Worm (Caenorhabditis elegans): ENCODE results near the gene Y57E12B.11.

Gene Y57E12B.11

DNA sequence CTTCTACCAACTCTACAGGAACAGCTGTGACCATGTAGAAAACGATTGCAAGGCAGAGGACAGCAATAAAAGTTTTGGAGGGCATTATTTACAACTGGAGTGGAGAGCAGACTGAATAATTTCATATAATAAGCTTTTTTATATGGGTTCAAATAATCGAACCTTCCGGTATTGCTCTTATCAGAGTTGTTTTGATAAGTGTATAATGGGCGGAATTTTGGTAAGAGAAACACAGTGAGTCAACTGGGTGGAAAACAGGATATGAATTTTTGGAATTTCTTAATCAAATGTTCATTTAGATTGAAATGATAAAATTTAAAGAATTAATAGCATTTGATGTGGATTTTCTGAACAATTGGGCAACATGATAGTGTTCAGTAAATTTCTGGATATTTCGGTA lies at the start of gene Y57E12B.11:
Gene Y57E12B.11, minus strand, starts transcription at position 101 of the 400 bp plus-strand sequence.
- TF ChIP-seq ceh-6 (GFP tag; optimal IDR thresholded peaks at IDR 0.05) (no peak), ceh-24 (tag; optimal IDR thresholded peaks at IDR 0.05) (no peak), C38D4.7 (GFP tag; optimal IDR thresholded peaks at IDR 0.05) (no peak), fkh-10 (GFP tag; optimal IDR thresholded peaks at IDR 0.05) (no peak), pros-1 (tag; optimal IDR thresholded peaks at IDR 0.05) (no peak), Y22D7AL.16 (tag; optimal IDR thresholded peaks at IDR 0.05) (no peak), elt-4 (tag; optimal IDR thresholded peaks at IDR 0.05) (no peak), odd-2 (tag; optimal IDR thresholded peaks at IDR 0.05) (no peak), sdc-2 (tag; optimal IDR thresholded peaks at IDR 0.05) (no peak)

DNA sequence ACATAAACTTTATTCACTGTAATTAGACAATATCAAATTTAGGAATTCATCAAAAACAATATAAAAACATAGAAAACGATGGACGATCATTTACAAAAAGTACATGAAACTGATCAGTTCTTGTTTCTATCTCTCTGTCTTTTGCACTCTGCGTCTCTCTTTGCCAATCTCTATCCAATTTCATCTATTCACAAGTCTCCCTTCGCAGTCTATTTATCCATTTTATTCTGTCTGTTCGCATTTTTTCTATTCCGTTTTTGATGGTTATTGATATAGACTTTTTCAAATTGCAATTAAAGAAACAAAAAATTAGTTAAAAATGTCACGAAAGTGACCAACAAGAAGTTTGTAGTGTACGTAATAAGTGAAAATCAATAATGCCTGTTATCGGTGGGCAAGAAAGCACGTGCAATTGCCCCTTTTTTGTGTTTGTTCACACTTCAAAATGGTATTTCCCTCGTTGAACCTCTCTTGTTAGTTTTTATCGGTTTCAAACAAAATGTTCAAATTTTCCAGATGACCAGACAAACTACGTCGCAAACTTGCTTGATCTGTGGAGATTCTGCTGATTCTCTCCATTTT lies 48.7 kb upstream of the Y57E12B.11 start, which contains the start of gene nhr-42:
Gene nhr-42, plus strand, starts transcription at position 517 of the 582 bp plus-strand sequence.
- TF ChIP-seq sox-2 (GFP tag; IDR thresholded peaks at IDR 0.05) (no peak), pros-1 (tag; optimal IDR thresholded peaks at IDR 0.05) (no peak), mec-3 (tag; optimal IDR thresholded peaks at IDR 0.05; ENCODE audit: borderline replicate concordance) (no peak), ref-2 (tag; optimal IDR thresholded peaks at IDR 0.05) (no peak), gmeb-2 (tag; optimal IDR thresholded peaks at IDR 0.05) (no peak), hlh-15 (tag; optimal IDR thresholded peaks at IDR 0.05) (no peak), pat-9 (tag; optimal IDR thresholded peaks at IDR 0.05) (no peak), pag-3 (tag; optimal IDR thresholded peaks at IDR 0.05; ENCODE audit: borderline replicate concordance) (no peak), elt-2 (tag; optimal IDR thresholded peaks at IDR 0.05) (no peak), tbx-7 (tag; optimal IDR thresholded peaks at IDR 0.05) (no peak), C38D4.7 (GFP tag; optimal IDR thresholded peaks at IDR 0.05) (no peak)

DNA sequence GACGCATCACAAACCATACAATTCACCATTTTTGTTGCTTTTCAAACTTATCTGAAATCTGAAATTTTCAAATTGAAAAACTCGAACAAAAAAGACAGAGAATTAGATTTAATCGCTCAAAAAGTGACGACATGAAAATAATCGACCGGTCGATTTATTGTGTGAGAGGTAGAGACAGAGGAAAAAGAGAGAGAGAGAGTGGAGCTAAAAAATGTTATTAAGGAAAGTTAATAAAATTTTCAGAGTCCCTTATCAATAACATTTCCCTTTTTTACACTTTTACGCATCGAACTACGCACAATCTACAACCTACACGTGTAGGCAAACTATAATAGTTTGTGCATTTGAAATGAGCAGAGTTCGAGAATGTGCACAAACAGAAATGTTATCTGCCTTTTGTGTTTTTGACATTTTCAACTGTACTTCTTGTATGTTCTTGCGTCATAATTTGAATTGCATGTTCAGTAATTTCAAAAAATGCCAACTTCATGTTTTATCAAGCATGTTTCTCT lies 47.4 kb upstream of the Y57E12B.11 start, which contains the start of gene nhr-107:
Gene nhr-107, minus strand, starts transcription at position 51 of the 512 bp plus-strand sequence.
- TF ChIP-seq T23F11.4 (GFP tag; optimal IDR thresholded peaks at IDR 0.05) (no peak), pqm-1 (tag; optimal IDR thresholded peaks at IDR 0.05) (no peak), nhr-232 (tag; optimal IDR thresholded peaks at IDR 0.05) (no peak)

DNA sequence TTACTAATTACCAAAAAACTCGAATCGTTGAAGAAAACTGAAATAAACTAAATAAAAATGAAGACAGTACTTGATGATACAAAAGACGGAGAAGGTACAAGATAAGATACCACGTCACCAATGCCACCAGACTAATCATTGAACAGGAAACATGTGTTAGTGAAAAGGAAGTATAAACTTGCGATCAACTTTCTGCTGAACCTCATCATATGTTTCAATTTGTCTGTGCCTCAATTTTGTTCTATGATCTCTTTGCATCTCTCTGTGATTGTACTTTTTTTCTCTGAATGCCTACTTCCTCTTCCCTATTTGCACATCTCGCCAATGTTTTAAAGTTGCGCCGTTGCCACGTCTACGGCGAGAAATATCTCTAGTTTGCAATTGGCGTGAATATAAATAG lies 44.3 kb upstream of the Y57E12B.11 start:
- TF ChIP-seq pros-1 (tag; optimal IDR thresholded peaks at IDR 0.05): no peak
- TF ChIP-seq hlh-8 (tag; optimal IDR thresholded peaks at IDR 0.05): no peak
- no peak for TF ChIP-seq elt-2 (tag; optimal IDR thresholded peaks at IDR 0.05)
- TF ChIP-seq ceh-2 (tag; optimal IDR thresholded peaks at IDR 0.05): no peak
- TF ChIP-seq fax-1 (tag; optimal IDR thresholded peaks at IDR 0.05): no peak
- TF ChIP-seq tbx-7 (tag; optimal IDR thresholded peaks at IDR 0.05): no peak
- TF ChIP-seq ref-2 (tag; optimal IDR thresholded peaks at IDR 0.05): no peak
- TF ChIP-seq mec-3 (tag; optimal IDR thresholded peaks at IDR 0.05; ENCODE audit: borderline replicate concordance): no peak
- TF ChIP-seq hlh-6 (tag; optimal IDR thresholded peaks at IDR 0.05): no peak
- TF ChIP-seq C08G9.2 (tag; optimal IDR thresholded peaks at IDR 0.05): no peak
- no peak for TF ChIP-seq ets-4 (tag; optimal IDR thresholded peaks at IDR 0.05)
- no peak for TF ChIP-seq ceh-34 (tag; optimal IDR thresholded peaks at IDR 0.05)
- TF ChIP-seq odd-2 (tag; optimal IDR thresholded peaks at IDR 0.05): no peak
- TF ChIP-seq nhr-11 (tag; optimal IDR thresholded peaks at IDR 0.05): no peak
- TF ChIP-seq madf-2 (tag; optimal IDR thresholded peaks at IDR 0.05): no peak

DNA sequence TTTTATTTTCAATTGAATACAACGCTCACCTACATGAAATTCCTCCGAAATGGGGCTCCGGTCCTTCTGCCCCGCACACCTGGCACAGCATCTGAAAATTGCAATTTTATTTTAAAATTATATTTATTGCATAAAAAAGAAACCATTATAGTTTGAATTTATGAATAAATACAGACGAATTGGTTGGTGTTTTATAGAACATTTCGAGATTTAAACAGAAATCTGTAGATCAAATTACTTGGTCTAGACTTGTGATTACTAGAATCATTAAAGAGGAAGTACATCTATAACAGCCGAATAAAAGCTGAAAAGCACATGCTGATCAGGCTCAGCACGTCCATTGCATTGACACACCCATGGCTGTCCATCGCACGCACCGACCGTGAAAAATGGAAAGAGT lies 42.1 kb upstream of the Y57E12B.11 start, which contains the start of gene nhr-162:
Gene nhr-162, minus strand, starts transcription at position 101 of the 400 bp plus-strand sequence.
- TF ChIP-seq tbx-2 (tag; optimal IDR thresholded peaks at IDR 0.05) (no peak), dmd-4 (tag; optimal IDR thresholded peaks at IDR 0.05; ENCODE audit: borderline replicate concordance) (no peak), npax-4 (tag; optimal IDR thresholded peaks at IDR 0.05) (no peak), madf-2 (tag; optimal IDR thresholded peaks at IDR 0.05) (no peak)

Data from whole organism, late embryonic.